Worm (Caenorhabditis elegans) whole organism, young adult: ENCODE measurements around the gene nas-1.

Source experiments
- ets-4 ChIP-seq: fragments of 200-800 bp; sonication (Bioruptor generic); optimal IDR thresholded peaks from 2 replicates; lab custom pipeline; 2018; ENCODE audit warnings: mild to moderate bottlenecking, missing genetic modification characterization, missing compliant biosample characterization
- lag-1 ChIP-seq: fragments of 200-800 bp; sonication (Bioruptor generic); IDR thresholded peaks from 2 replicates; pipeline ENCODE4 v1.3.6; 2022; ENCODE audit warnings: missing genetic modification reagents, missing genetic modification characterization, missing compliant biosample characterization
- lsy-27 ChIP-seq: sonication (generic microtip); optimal IDR thresholded peaks from 2 replicates; lab custom pipeline; 2017; ENCODE audit warnings: missing genetic modification characterization, mild to moderate bottlenecking, missing compliant biosample characterization, antibody characterized with exemption, missing genotype, borderline replicate concordance; ENCODE audit not compliant: insufficient read depth
- snpc-4 ChIP-seq, 5 experiments: fragments of 150-350 bp in 1 of 5; sonication (generic microtip) in 4 of 5; optimal IDR thresholded peaks; 2 replicates each; lab custom pipeline; 2014 to 2018; ENCODE audit warnings: missing genetic modification characterization in 5 of 5, missing biosample characterization in 3 of 5, antibody characterized with exemption in 2 of 5, mild to moderate bottlenecking in 2 of 5, missing compliant biosample characterization in 2 of 5, missing genotype in 2 of 5, moderate library complexity in 2 of 5, missing genetic modification reagents in 1 of 5
- unc-130 ChIP-seq: sonication (generic microtip); optimal IDR thresholded peaks from 2 replicates; lab custom pipeline; 2016; ENCODE audit warnings: missing genetic modification reagents, missing genetic modification characterization, missing compliant biosample characterization
- unc-62 ChIP-seq: fragments of 150-350 bp; optimal IDR thresholded peaks from 2 replicates; lab custom pipeline; 2014; ENCODE audit warnings: missing biosample characterization, missing genetic modification reagents, missing genetic modification characterization

- no peak for TF ChIP-seq lag-1 (GFP tag; lab: Robert Waterston, UW)
- no peak for TF ChIP-seq unc-62 (GFP tag; lab: Kevin White, UChicago)
- TF ChIP-seq ets-4 (GFP tag; lab: Kevin White, UChicago) = no peak
- TF ChIP-seq unc-130 (GFP tag; lab: Kevin White, UChicago) = no peak
- TF ChIP-seq lsy-27 (tag; lab: Kevin White, UChicago) = no peak
- TF ChIP-seq snpc-4 (GFP tag; optimal IDR thresholded peaks at IDR 0.05; lab: Kevin White, UChicago) = no peak
- TF ChIP-seq snpc-4 (tag; optimal IDR thresholded peaks at IDR 0.05; lab: Kevin White, UChicago) = no peak
Measured at ce11 chrIII:13381684-13382083, 23.9 kb upstream of the nas-1 start.
